Worm (Caenorhabditis elegans): ENCODE results near the gene picc-1.
"Not testable (repeated sequence)": the region's sequence is repeated elsewhere in the genome, so short reads cannot be mapped to it uniquely, and the experiment has no call there.

Gene picc-1

DNA sequence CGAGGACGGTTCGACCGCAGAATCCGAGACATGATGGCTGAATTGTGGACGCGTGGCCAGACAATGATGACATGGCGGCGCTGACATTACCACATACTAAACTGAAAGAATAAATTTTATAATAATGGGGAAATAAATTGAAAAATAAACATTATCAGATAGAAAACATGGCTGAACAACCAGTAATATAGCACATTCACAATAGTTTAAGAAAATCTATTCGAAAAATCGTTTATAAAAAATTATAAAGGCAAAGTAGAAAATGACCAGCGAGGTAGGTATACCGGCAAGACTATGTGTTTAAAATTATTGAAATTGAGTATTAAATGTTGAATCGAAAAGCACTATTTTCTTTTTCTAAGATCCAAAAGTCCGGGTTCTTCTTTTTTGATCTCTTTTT lies 32.4 kb downstream of the picc-1 start, which contains the start of gene jamp-1:
Gene jamp-1, minus strand, starts transcription at position 101 of the 400 bp plus-strand sequence.
- TF ChIP-seq B0310.2 (tag; optimal IDR thresholded peaks at IDR 0.05) (no peak), scrt-1 (GFP tag; IDR thresholded peaks at IDR 0.05) (0 out of 2 replicates have a peak, but pooled peaks have one; percentile 17)

ce11 chrV:6053188-6053687 lies 34.4 kb downstream of the picc-1 start, which contains the start of gene seip-1:
Gene seip-1, minus strand, starts transcription at chrV:6053238.
- peak; percentile 74 for TF ChIP-seq ets-7 (tag; optimal IDR thresholded peaks at IDR 0.05)
- TF ChIP-seq flt-1 (GFP tag; IDR thresholded peaks at IDR 0.05), result 0 out of 2 replicates have a peak, but pooled peaks have one; percentile 20
- TF ChIP-seq F13C5.2 (tag; optimal IDR thresholded peaks at IDR 0.05), result peak; percentile 35
- no peak for TF ChIP-seq tra-4 (tag; optimal IDR thresholded peaks at IDR 0.05)
- TF ChIP-seq tbx-11 (GFP tag; IDR thresholded peaks at IDR 0.05), result no peak
- no peak for TF ChIP-seq B0310.2 (tag; optimal IDR thresholded peaks at IDR 0.05)
- no peak for TF ChIP-seq pes-1 (GFP tag; IDR thresholded peaks at IDR 0.05)
- TF ChIP-seq ceh-13 (GFP tag; optimal IDR thresholded peaks at IDR 0.05), result no peak

ce11 chrV:6055289-6055688 lies 36.5 kb downstream of the picc-1 start, which contains the start of gene srd-20:
Gene srd-20, plus strand, starts transcription at chrV:6055589.
- TF ChIP-seq tra-4 (tag; optimal IDR thresholded peaks at IDR 0.05) (no peak), sea-1 (GFP tag; conservative IDR thresholded peaks at IDR 0.05) (no peak), B0310.2 (tag; optimal IDR thresholded peaks at IDR 0.05) (no peak), ama-1 (optimal IDR thresholded peaks at IDR 0.05) (no peak), hmg-4 (GFP tag; optimal IDR thresholded peaks at IDR 0.05) (no peak), hnd-1 (tag; optimal IDR thresholded peaks at IDR 0.05) (no peak), flt-1 (GFP tag; IDR thresholded peaks at IDR 0.05) (no peak), ets-7 (tag; optimal IDR thresholded peaks at IDR 0.05) (no peak), tbx-11 (GFP tag; IDR thresholded peaks at IDR 0.05) (no peak), scrt-1 (GFP tag; IDR thresholded peaks at IDR 0.05) (no peak), ceh-13 (GFP tag; optimal IDR thresholded peaks at IDR 0.05) (no peak), F13C5.2 (tag; optimal IDR thresholded peaks at IDR 0.05) (no peak), hmbx-1 (tag; optimal IDR thresholded peaks at IDR 0.05) (no peak), pes-1 (GFP tag; IDR thresholded peaks at IDR 0.05) (no peak), aly-1 (tag; optimal IDR thresholded peaks at IDR 0.05) (no peak), ceh-36 (tag; optimal IDR thresholded peaks at IDR 0.05) (no peak), tbx-37 (GFP tag; conservative IDR thresholded peaks at IDR 0.05) (no peak)

ce11 chrV:6063330-6063729 lies 44.5 kb downstream of the picc-1 start, which contains the start of gene Y38A10A.2:
Gene Y38A10A.2, minus strand, starts transcription at chrV:6063430.
- no peak for TF ChIP-seq hmg-4 (GFP tag; optimal IDR thresholded peaks at IDR 0.05)
- no peak for TF ChIP-seq aly-1 (tag; optimal IDR thresholded peaks at IDR 0.05)
- TF ChIP-seq scrt-1 (GFP tag; IDR thresholded peaks at IDR 0.05), result no peak
- no peak for TF ChIP-seq tbx-11 (GFP tag; IDR thresholded peaks at IDR 0.05)
- no peak for TF ChIP-seq ceh-13 (GFP tag; optimal IDR thresholded peaks at IDR 0.05)
- no peak for TF ChIP-seq sea-1 (GFP tag; conservative IDR thresholded peaks at IDR 0.05)
- no peak for TF ChIP-seq tbx-37 (GFP tag; conservative IDR thresholded peaks at IDR 0.05)
- TF ChIP-seq flt-1 (GFP tag; IDR thresholded peaks at IDR 0.05), result no peak
- TF ChIP-seq F13C5.2 (tag; optimal IDR thresholded peaks at IDR 0.05), result no peak
- no peak for TF ChIP-seq hnd-1 (tag; optimal IDR thresholded peaks at IDR 0.05)
- no peak for TF ChIP-seq ceh-36 (tag; optimal IDR thresholded peaks at IDR 0.05)
- TF ChIP-seq tra-4 (tag; optimal IDR thresholded peaks at IDR 0.05), result no peak

ce11 chrV:6067112-6067511 lies 48.3 kb downstream of the picc-1 start, which contains the start of gene srh-10:
Gene srh-10, minus strand, starts transcription at chrV:6067140.
- TF ChIP-seq ama-1 (optimal IDR thresholded peaks at IDR 0.05) (no peak), hmbx-1 (tag; optimal IDR thresholded peaks at IDR 0.05) (no peak), ceh-36 (tag; optimal IDR thresholded peaks at IDR 0.05) (no peak), ceh-13 (GFP tag; optimal IDR thresholded peaks at IDR 0.05) (no peak), tra-4 (tag; optimal IDR thresholded peaks at IDR 0.05) (no peak), flt-1 (GFP tag; IDR thresholded peaks at IDR 0.05) (no peak), pes-1 (GFP tag; IDR thresholded peaks at IDR 0.05) (no peak), sea-1 (GFP tag; conservative IDR thresholded peaks at IDR 0.05) (no peak), B0310.2 (tag; optimal IDR thresholded peaks at IDR 0.05) (no peak)

- TF ChIP-seq ceh-13 (GFP tag; optimal IDR thresholded peaks at IDR 0.05); sea-1 (GFP tag; conservative IDR thresholded peaks at IDR 0.05); tbx-11 (GFP tag; IDR thresholded peaks at IDR 0.05): not testable (repeated sequence)
These were observed 51.2 kb downstream of the picc-1 start, which contains the start of gene fbxa-214 for ce11 chrV:6069968-6070367. Gene fbxa-214, minus strand, starts transcription at chrV:6070068.

Measured in whole organism, early embryonic.